Fruit fly (Drosophila melanogaster): ENCODE measurements around the gene Ugt37B1.

Ugt37B1 gene

dm6 chr2L:6201469-6201868 lies 23.4 kb upstream of the Ugt37B1 start:
- TF ChIP-seq Ets98B (GFP tag; IDR thresholded peaks at IDR 0.05) (no peak), gl (tag; optimal IDR thresholded peaks at IDR 0.05) (no peak), rn (GFP tag; IDR thresholded peaks at IDR 0.05) (no peak), Snoo (tag; optimal IDR thresholded peaks at IDR 0.05) (no peak), CG4496 (GFP tag; IDR thresholded peaks at IDR 0.05) (no peak), CG17806 (tag; optimal IDR thresholded peaks at IDR 0.05) (no peak), CG9948 (tag; optimal IDR thresholded peaks at IDR 0.05) (no peak), Pif1B (GFP tag; optimal IDR thresholded peaks at IDR 0.05) (no peak), Pif1A (GFP tag; optimal IDR thresholded peaks at IDR 0.05) (no peak), CG34367 (tag; optimal IDR thresholded peaks at IDR 0.05) (no peak), CG10348 (GFP tag; IDR thresholded peaks at IDR 0.05) (no peak), CG8159 (tag; optimal IDR thresholded peaks at IDR 0.05) (no peak), CG8301 (tag; optimal IDR thresholded peaks at IDR 0.05) (no peak), CG15710 (tag; optimal IDR thresholded peaks at IDR 0.05) (no peak), fd96Ca (GFP tag; IDR thresholded peaks at IDR 0.05) (no peak), CG14655 (GFP tag; optimal IDR thresholded peaks at IDR 0.05) (no peak), D1 (tag; optimal IDR thresholded peaks at IDR 0.05) (no peak), CG12605 (GFP tag; IDR thresholded peaks at IDR 0.05) (no peak)

DNA sequence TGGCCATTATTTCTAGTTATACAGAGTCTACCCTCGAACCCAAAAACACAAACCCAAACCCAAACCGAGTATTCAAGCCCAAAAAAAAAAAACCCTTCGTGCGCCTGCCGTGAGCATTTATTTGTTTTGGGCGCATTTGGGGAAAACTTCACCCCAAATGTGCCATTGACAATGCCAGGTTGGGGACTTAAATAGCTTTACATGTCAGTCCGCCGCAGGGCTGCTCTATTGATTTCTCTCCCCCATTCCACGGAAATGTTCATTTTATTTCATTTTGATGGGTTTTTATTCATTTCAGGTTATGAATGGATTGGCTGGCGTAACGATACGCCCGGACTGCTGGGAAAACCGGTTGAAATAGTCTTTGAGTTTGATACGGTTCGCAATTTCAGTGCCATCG lies 22.0 kb upstream of the Ugt37B1 start:
- TF ChIP-seq CG13204 (GFP tag; optimal IDR thresholded peaks at IDR 0.05), result no peak
- TF ChIP-seq gl (tag; optimal IDR thresholded peaks at IDR 0.05), result no peak
- no peak for TF ChIP-seq CG32121 (GFP tag; IDR thresholded peaks at IDR 0.05)
- TF ChIP-seq CG14655 (GFP tag; optimal IDR thresholded peaks at IDR 0.05), result no peak
- TF ChIP-seq rn (GFP tag; IDR thresholded peaks at IDR 0.05), result no peak
- no peak for TF ChIP-seq Pif1A (GFP tag; optimal IDR thresholded peaks at IDR 0.05)
- TF ChIP-seq Ets98B (GFP tag; IDR thresholded peaks at IDR 0.05), result no peak
- no peak for TF ChIP-seq CG17806 (tag; optimal IDR thresholded peaks at IDR 0.05)
- TF ChIP-seq CG15710 (tag; optimal IDR thresholded peaks at IDR 0.05), result no peak

dm6 chr2L:6204624-6205303 lies 20.1 kb upstream of the Ugt37B1 start:
- TF ChIP-seq CG8301 (tag; optimal IDR thresholded peaks at IDR 0.05) (no peak), CG10348 (GFP tag; IDR thresholded peaks at IDR 0.05) (no peak), CG13204 (GFP tag; optimal IDR thresholded peaks at IDR 0.05) (no peak), fd96Ca (GFP tag; IDR thresholded peaks at IDR 0.05) (no peak), Pif1A (GFP tag; optimal IDR thresholded peaks at IDR 0.05) (no peak), Pif1B (GFP tag; optimal IDR thresholded peaks at IDR 0.05) (no peak), CG17806 (tag; optimal IDR thresholded peaks at IDR 0.05) (no peak), Snoo (tag; optimal IDR thresholded peaks at IDR 0.05) (no peak), CG4496 (GFP tag; IDR thresholded peaks at IDR 0.05) (no peak), gl (tag; optimal IDR thresholded peaks at IDR 0.05) (no peak), CG34367 (tag; optimal IDR thresholded peaks at IDR 0.05) (no peak), CG12605 (GFP tag; IDR thresholded peaks at IDR 0.05) (no peak), Ets98B (GFP tag; IDR thresholded peaks at IDR 0.05) (no peak), EcR (GFP tag; optimal IDR thresholded peaks at IDR 0.05) (no peak), D1 (tag; optimal IDR thresholded peaks at IDR 0.05) (no peak), CG8159 (tag; optimal IDR thresholded peaks at IDR 0.05) (no peak), rn (GFP tag; IDR thresholded peaks at IDR 0.05) (no peak), CG9948 (tag; optimal IDR thresholded peaks at IDR 0.05) (no peak), CG14655 (GFP tag; optimal IDR thresholded peaks at IDR 0.05) (no peak), CG32121 (GFP tag; IDR thresholded peaks at IDR 0.05) (no peak)

dm6 chr2L:6210818-6211217 lies 14.0 kb upstream of the Ugt37B1 start:
- TF ChIP-seq CG14655 (GFP tag; optimal IDR thresholded peaks at IDR 0.05) (no peak), CG4496 (GFP tag; IDR thresholded peaks at IDR 0.05) (no peak), CG34367 (tag; optimal IDR thresholded peaks at IDR 0.05) (no peak), D1 (tag; optimal IDR thresholded peaks at IDR 0.05) (no peak), CG10348 (GFP tag; IDR thresholded peaks at IDR 0.05) (no peak), Pif1B (GFP tag; optimal IDR thresholded peaks at IDR 0.05) (no peak), CG17806 (tag; optimal IDR thresholded peaks at IDR 0.05) (no peak), Pif1A (GFP tag; optimal IDR thresholded peaks at IDR 0.05) (no peak)

- TF ChIP-seq CG13204 (GFP tag; optimal IDR thresholded peaks at IDR 0.05) (no peak), EcR (GFP tag; optimal IDR thresholded peaks at IDR 0.05) (no peak), CG32121 (GFP tag; IDR thresholded peaks at IDR 0.05) (no peak), Pif1A (GFP tag; optimal IDR thresholded peaks at IDR 0.05) (no peak), CG12605 (GFP tag; IDR thresholded peaks at IDR 0.05) (no peak), D1 (tag; optimal IDR thresholded peaks at IDR 0.05) (no peak), Pif1B (GFP tag; optimal IDR thresholded peaks at IDR 0.05) (no peak), CG10348 (GFP tag; IDR thresholded peaks at IDR 0.05) (no peak), CG4496 (GFP tag; IDR thresholded peaks at IDR 0.05) (no peak), CG17806 (tag; optimal IDR thresholded peaks at IDR 0.05) (no peak), rn (GFP tag; IDR thresholded peaks at IDR 0.05) (no peak), Snoo (tag; optimal IDR thresholded peaks at IDR 0.05) (no peak), Ets98B (GFP tag; IDR thresholded peaks at IDR 0.05) (no peak), CG34367 (tag; optimal IDR thresholded peaks at IDR 0.05) (no peak), CG8301 (tag; optimal IDR thresholded peaks at IDR 0.05) (no peak), CG15710 (tag; optimal IDR thresholded peaks at IDR 0.05) (no peak), gl (tag; optimal IDR thresholded peaks at IDR 0.05) (no peak), CG14655 (GFP tag; optimal IDR thresholded peaks at IDR 0.05) (no peak), fd96Ca (GFP tag; IDR thresholded peaks at IDR 0.05) (no peak)
These were observed 13.3 kb upstream of the Ugt37B1 start for dm6 chr2L:6211555-6211954.

DNA sequence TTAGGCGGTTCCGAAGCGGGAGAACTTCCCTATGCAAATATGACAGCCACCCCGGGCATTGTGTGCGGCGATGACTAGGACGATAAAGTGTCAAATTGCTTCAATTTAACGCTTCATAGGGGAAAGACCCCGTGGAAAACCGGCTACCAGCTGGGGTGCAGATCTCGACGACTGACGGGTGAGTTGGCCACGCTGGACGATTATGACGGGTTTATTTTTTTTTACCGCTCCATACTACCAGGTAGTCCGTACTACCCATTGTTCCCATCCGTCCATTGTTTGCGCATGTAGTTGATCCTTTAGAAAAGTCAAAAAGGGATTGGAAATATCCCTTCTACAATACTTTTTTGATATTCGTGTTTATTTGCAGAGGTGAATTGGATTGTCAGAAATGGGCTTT lies 11.3 kb upstream of the Ugt37B1 start:
- TF ChIP-seq EcR (GFP tag; optimal IDR thresholded peaks at IDR 0.05) (no peak), CG17806 (tag; optimal IDR thresholded peaks at IDR 0.05) (no peak), CG14655 (GFP tag; optimal IDR thresholded peaks at IDR 0.05) (no peak), fd96Ca (GFP tag; IDR thresholded peaks at IDR 0.05) (no peak), CG34367 (tag; optimal IDR thresholded peaks at IDR 0.05) (no peak), D1 (tag; optimal IDR thresholded peaks at IDR 0.05) (no peak), Pif1B (GFP tag; optimal IDR thresholded peaks at IDR 0.05) (no peak), rn (GFP tag; IDR thresholded peaks at IDR 0.05) (no peak), Ets98B (GFP tag; IDR thresholded peaks at IDR 0.05) (no peak), CG8301 (tag; optimal IDR thresholded peaks at IDR 0.05) (no peak), CG9948 (tag; optimal IDR thresholded peaks at IDR 0.05) (no peak), CG8159 (tag; optimal IDR thresholded peaks at IDR 0.05) (no peak)

Measured in whole organism, pupa.